Worm (Caenorhabditis elegans): ENCODE results near the gene nonu-1.

nonu-1 gene

ce11 chrIII:4850139-4850538, 432 bp upstream of the nonu-1 start, which contains the start of gene F26A1.1:
TSS of gene F26A1.1 (plus strand) at chrIII:4850507.
- TF ChIP-seq tbx-11 (GFP tag; IDR thresholded peaks at IDR 0.05) (no peak), hnd-1 (tag; optimal IDR thresholded peaks at IDR 0.05) (no peak), ama-1 (optimal IDR thresholded peaks at IDR 0.05) (no peak), hmg-4 (GFP tag; optimal IDR thresholded peaks at IDR 0.05) (no peak), hmbx-1 (tag; optimal IDR thresholded peaks at IDR 0.05) (no peak), ceh-13 (GFP tag; optimal IDR thresholded peaks at IDR 0.05) (no peak), ceh-36 (tag; optimal IDR thresholded peaks at IDR 0.05) (no peak), sea-1 (GFP tag; conservative IDR thresholded peaks at IDR 0.05) (no peak), flt-1 (GFP tag; IDR thresholded peaks at IDR 0.05) (no peak), B0310.2 (tag; optimal IDR thresholded peaks at IDR 0.05) (no peak), pes-1 (GFP tag; IDR thresholded peaks at IDR 0.05) (no peak), aly-1 (tag; optimal IDR thresholded peaks at IDR 0.05) (no peak)

ce11 chrIII:4844327-4844726, 5.4 kb downstream of the nonu-1 start, which contains the start of the genes clec-157 and fkh-5:
TSS of gene clec-157 (minus strand) at chrIII:4844427.
TSS of gene fkh-5 (plus strand) at chrIII:4844662.
- no peak for TF ChIP-seq ceh-36 (tag; optimal IDR thresholded peaks at IDR 0.05)
- TF ChIP-seq ets-7 (tag; optimal IDR thresholded peaks at IDR 0.05), result no peak
- no peak for TF ChIP-seq sea-1 (GFP tag; conservative IDR thresholded peaks at IDR 0.05)

- TF ChIP-seq ceh-13 (GFP tag; optimal IDR thresholded peaks at IDR 0.05) (no peak), aly-1 (tag; optimal IDR thresholded peaks at IDR 0.05) (no peak)
These were observed 7.5 kb downstream of the nonu-1 start, which contains the start of gene clec-156 for ce11 chrIII:4842173-4842572. TSS of gene clec-156 (minus strand) at chrIII:4842273.

- TF ChIP-seq ets-7 (tag; optimal IDR thresholded peaks at IDR 0.05), result no peak
- TF ChIP-seq sea-1 (GFP tag; conservative IDR thresholded peaks at IDR 0.05), result no peak
- TF ChIP-seq pes-1 (GFP tag; IDR thresholded peaks at IDR 0.05), result no peak
- no peak for TF ChIP-seq ceh-36 (tag; optimal IDR thresholded peaks at IDR 0.05)
- TF ChIP-seq aly-1 (tag; optimal IDR thresholded peaks at IDR 0.05), result no peak
- TF ChIP-seq flt-1 (GFP tag; IDR thresholded peaks at IDR 0.05), result no peak
- no peak for TF ChIP-seq ceh-13 (GFP tag; optimal IDR thresholded peaks at IDR 0.05)
- no peak for TF ChIP-seq ama-1 (optimal IDR thresholded peaks at IDR 0.05)
- no peak for TF ChIP-seq scrt-1 (GFP tag; IDR thresholded peaks at IDR 0.05)
- TF ChIP-seq hmbx-1 (tag; optimal IDR thresholded peaks at IDR 0.05), result no peak
- TF ChIP-seq B0310.2 (tag; optimal IDR thresholded peaks at IDR 0.05), result no peak
- no peak for TF ChIP-seq hmg-4 (GFP tag; optimal IDR thresholded peaks at IDR 0.05)
- no peak for TF ChIP-seq F13C5.2 (tag; optimal IDR thresholded peaks at IDR 0.05)
- no peak for TF ChIP-seq hnd-1 (tag; optimal IDR thresholded peaks at IDR 0.05)
- no peak for TF ChIP-seq tbx-37 (GFP tag; conservative IDR thresholded peaks at IDR 0.05)
- no peak for TF ChIP-seq tbx-11 (GFP tag; IDR thresholded peaks at IDR 0.05)
- TF ChIP-seq tra-4 (tag; optimal IDR thresholded peaks at IDR 0.05), result no peak
These were observed 12.3 kb downstream of the nonu-1 start, which contains the start of the genes acbp-7 and F26A1.19 for ce11 chrIII:4837429-4837828. TSS of gene acbp-7 (plus strand) at chrIII:4837729. TSS of gene F26A1.19 (plus strand) at chrIII:4837731.

ce11 chrIII:4830207-4830606, 19.5 kb downstream of the nonu-1 start, which contains the start of gene nspd-9:
TSS of gene nspd-9 (minus strand) at chrIII:4830307.
- TF ChIP-seq hmg-4 (GFP tag; optimal IDR thresholded peaks at IDR 0.05) (no peak), ets-7 (tag; optimal IDR thresholded peaks at IDR 0.05) (no peak), ceh-36 (tag; optimal IDR thresholded peaks at IDR 0.05) (no peak), sea-1 (GFP tag; conservative IDR thresholded peaks at IDR 0.05) (no peak)

- no peak for TF ChIP-seq scrt-1 (GFP tag; IDR thresholded peaks at IDR 0.05)
- no peak for TF ChIP-seq ceh-13 (GFP tag; optimal IDR thresholded peaks at IDR 0.05)
These were observed 20.3 kb downstream of the nonu-1 start, which contains the start of gene F26A1.9 for ce11 chrIII:4829440-4829839. TSS of gene F26A1.9 (minus strand) at chrIII:4829540.

- TF ChIP-seq flt-1 (GFP tag; IDR thresholded peaks at IDR 0.05) (no peak), ama-1 (optimal IDR thresholded peaks at IDR 0.05) (no peak), ceh-13 (GFP tag; optimal IDR thresholded peaks at IDR 0.05) (no peak), hnd-1 (tag; optimal IDR thresholded peaks at IDR 0.05) (no peak), aly-1 (tag; optimal IDR thresholded peaks at IDR 0.05) (no peak), pes-1 (GFP tag; IDR thresholded peaks at IDR 0.05) (no peak), ets-7 (tag; optimal IDR thresholded peaks at IDR 0.05) (no peak), F13C5.2 (tag; optimal IDR thresholded peaks at IDR 0.05) (no peak), hmg-4 (GFP tag; optimal IDR thresholded peaks at IDR 0.05) (no peak), hmbx-1 (tag; optimal IDR thresholded peaks at IDR 0.05) (no peak), tbx-37 (GFP tag; conservative IDR thresholded peaks at IDR 0.05) (no peak), tra-4 (tag; optimal IDR thresholded peaks at IDR 0.05) (no peak), tbx-11 (GFP tag; IDR thresholded peaks at IDR 0.05) (no peak), B0310.2 (tag; optimal IDR thresholded peaks at IDR 0.05) (no peak), ceh-36 (tag; optimal IDR thresholded peaks at IDR 0.05) (no peak)
These were observed 23.1 kb downstream of the nonu-1 start, which contains the start of gene F26A1.3 for ce11 chrIII:4826606-4827005. TSS of gene F26A1.3 (plus strand) at chrIII:4826906.

- TF ChIP-seq B0310.2 (tag; optimal IDR thresholded peaks at IDR 0.05), result no peak
- TF ChIP-seq ceh-13 (GFP tag; optimal IDR thresholded peaks at IDR 0.05), result no peak
- no peak for TF ChIP-seq flt-1 (GFP tag; IDR thresholded peaks at IDR 0.05)
- TF ChIP-seq tbx-11 (GFP tag; IDR thresholded peaks at IDR 0.05), result no peak
- TF ChIP-seq scrt-1 (GFP tag; IDR thresholded peaks at IDR 0.05), result no peak
- no peak for TF ChIP-seq ceh-36 (tag; optimal IDR thresholded peaks at IDR 0.05)
- TF ChIP-seq hnd-1 (tag; optimal IDR thresholded peaks at IDR 0.05), result no peak
- no peak for TF ChIP-seq aly-1 (tag; optimal IDR thresholded peaks at IDR 0.05)
- no peak for TF ChIP-seq F13C5.2 (tag; optimal IDR thresholded peaks at IDR 0.05)
- no peak for TF ChIP-seq sea-1 (GFP tag; conservative IDR thresholded peaks at IDR 0.05)
- no peak for TF ChIP-seq tra-4 (tag; optimal IDR thresholded peaks at IDR 0.05)
- no peak for TF ChIP-seq ama-1 (optimal IDR thresholded peaks at IDR 0.05)
- no peak for TF ChIP-seq hmbx-1 (tag; optimal IDR thresholded peaks at IDR 0.05)
These were observed 27.6 kb downstream of the nonu-1 start, which contains the start of gene F26A1.8 for ce11 chrIII:4822140-4822539. TSS of gene F26A1.8 (minus strand) at chrIII:4822240.

Measured in whole organism, early embryonic.